Worm (Caenorhabditis elegans) whole organism, late embryonic: ENCODE data around the gene cest-8.

Source experiments
- gmeb-2 ChIP-seq: sonication (generic microtip); optimal IDR thresholded peaks from 2 replicates; lab custom pipeline; 2016; ENCODE audit warnings: missing genetic modification characterization, inconsistent platforms, missing compliant biosample characterization
- hlh-30 ChIP-seq: sonication (generic microtip); optimal IDR thresholded peaks from 2 replicates; lab custom pipeline; 2017; ENCODE audit warnings: antibody characterized with exemption, missing genetic modification characterization, missing compliant biosample characterization; ENCODE audit not compliant: insufficient read depth
- nfya-1 ChIP-seq: sonication (generic microtip); optimal IDR thresholded peaks from 2 replicates; lab custom pipeline; 2017; ENCODE audit warnings: missing genetic modification characterization, mild to moderate bottlenecking, missing compliant biosample characterization, antibody characterized with exemption, moderate library complexity
- nhr-11 ChIP-seq: fragments of 150-350 bp; optimal IDR thresholded peaks from 2 replicates; lab custom pipeline; 2014; ENCODE audit warnings: missing biosample characterization, missing genetic modification characterization

ce11 chrX:12201435-12201834 is 18.0 kb upstream of the cest-8 start:
- TF ChIP-seq nhr-11: no peak
- no peak for TF ChIP-seq nfya-1 (tag; lab: Kevin White, UChicago)
- TF ChIP-seq gmeb-2 (tag; lab: Kevin White, UChicago): no peak
- no peak for TF ChIP-seq hlh-30 (tag; lab: Kevin White, UChicago)
